Fruit fly (Drosophila melanogaster) whole organism, pupa: ENCODE measurements around the gene term.

ENCODE experiments used
- CG10348 ChIP-seq: fragments of 200-800 bp; sonication (Bioruptor generic); IDR thresholded peaks from 2 replicates; pipeline ENCODE4 v1.3.6; 2022; ENCODE audit warnings: missing biosample characterization, missing genetic modification characterization
- CG12605 ChIP-seq: fragments of 200-800 bp; sonication (Bioruptor generic); IDR thresholded peaks from 2 replicates; pipeline ENCODE4 v1.3.6; 2022; ENCODE audit warnings: missing biosample characterization, missing genetic modification characterization
- CG13204 ChIP-seq: fragments of 200-800 bp; sonication (Bioruptor generic); optimal IDR thresholded peaks from 2 replicates; lab custom pipeline; 2018; ENCODE audit warnings: missing biosample characterization, mild to moderate bottlenecking, missing genetic modification characterization, moderate library complexity
- CG14655 ChIP-seq: fragments of 200-800 bp; sonication (Bioruptor generic); optimal IDR thresholded peaks from 3 replicates; lab custom pipeline; 2017; ENCODE audit warnings: mild to moderate bottlenecking, missing biosample characterization, missing genetic modification reagents, missing genetic modification characterization
- CG15710 ChIP-seq: fragments of 200-800 bp; sonication (Bioruptor generic); optimal IDR thresholded peaks from 2 replicates; lab custom pipeline; 2018; ENCODE audit warnings: missing biosample characterization, mild to moderate bottlenecking, missing genetic modification characterization, moderate library complexity
- CG17806 ChIP-seq: fragments of 200-800 bp; sonication (Bioruptor generic); optimal IDR thresholded peaks from 2 replicates; lab custom pipeline; 2018; ENCODE audit warnings: missing biosample characterization, mild to moderate bottlenecking, missing genetic modification characterization, moderate library complexity
- CG32121 ChIP-seq: fragments of 200-800 bp; sonication (Bioruptor generic); IDR thresholded peaks from 2 replicates; pipeline ENCODE4 v1.3.6; 2022; ENCODE audit warnings: missing biosample characterization, missing genetic modification characterization
- CG34367 ChIP-seq: fragments of 200-800 bp; sonication (Bioruptor generic); optimal IDR thresholded peaks from 2 replicates; lab custom pipeline; 2018; ENCODE audit warnings: missing biosample characterization, mild to moderate bottlenecking, missing genetic modification characterization
- CG4496 ChIP-seq: fragments of 200-800 bp; sonication (Bioruptor generic); IDR thresholded peaks from 3 replicates; pipeline ENCODE4 v1.3.6; 2022; ENCODE audit warnings: missing biosample characterization, missing genetic modification characterization
- CG9948 ChIP-seq: fragments of 200-800 bp; sonication (Bioruptor generic); optimal IDR thresholded peaks from 2 replicates; lab custom pipeline; 2018; ENCODE audit warnings: missing biosample characterization, mild to moderate bottlenecking, missing genetic modification characterization, moderate library complexity
- D1 ChIP-seq: fragments of 200-800 bp; sonication (Bioruptor generic); optimal IDR thresholded peaks from 2 replicates; lab custom pipeline; 2018; ENCODE audit warnings: missing biosample characterization, mild to moderate bottlenecking, missing genetic modification characterization, moderate library complexity
- EcR ChIP-seq: fragments of 200-800 bp; sonication (Bioruptor generic); optimal IDR thresholded peaks from 3 replicates; lab custom pipeline; 2019; ENCODE audit warnings: missing biosample characterization, missing genetic modification characterization, mild to moderate bottlenecking, moderate library complexity, missing genetic modification reagents
- Ets98B ChIP-seq: fragments of 200-800 bp; sonication (Bioruptor generic); IDR thresholded peaks from 2 replicates; pipeline ENCODE4 v1.3.6; 2022; ENCODE audit warnings: missing biosample characterization, missing genetic modification characterization
- Pif1A ChIP-seq: fragments of 200-800 bp; sonication (Bioruptor generic); optimal IDR thresholded peaks from 3 replicates; lab custom pipeline; 2016; ENCODE audit warnings: missing biosample characterization, missing genetic modification characterization
- Pif1B ChIP-seq: fragments of 200-800 bp; sonication (Bioruptor generic); optimal IDR thresholded peaks from 3 replicates; lab custom pipeline; 2016; ENCODE audit warnings: missing biosample characterization, missing genetic modification characterization
- Snoo ChIP-seq: fragments of 200-800 bp; sonication (Bioruptor generic); optimal IDR thresholded peaks from 3 replicates; lab custom pipeline; 2017; ENCODE audit warnings: missing biosample characterization, mild to moderate bottlenecking, missing genetic modification characterization, inconsistent platforms
- gl ChIP-seq: fragments of 200-800 bp; sonication (Bioruptor generic); optimal IDR thresholded peaks from 2 replicates; lab custom pipeline; 2018; ENCODE audit warnings: missing biosample characterization, mild to moderate bottlenecking, missing genetic modification characterization
- rn ChIP-seq: fragments of 200-800 bp; sonication (Bioruptor generic); IDR thresholded peaks from 2 replicates; pipeline ENCODE4 v1.3.6; 2022; ENCODE audit warnings: missing biosample characterization, missing genetic modification characterization

The term gene

dm6 chr3L:18605172-18605571 lies 11.6 kb upstream of the term start, which contains the start of gene CG18233:
TSS of gene CG18233 (plus strand) at chr3L:18605472.
- TF ChIP-seq gl (no peak), CG17806 (no peak), CG12605 (GFP tag; lab: Robert Waterston, UW) (no peak), CG34367 (no peak), CG10348 (no peak), Pif1B (GFP tag; lab: Kevin White, UChicago) (no peak), D1 (tag; lab: Kevin White, UChicago) (no peak), CG4496 (GFP tag; lab: Robert Waterston, UW) (no peak), Pif1A (GFP tag; lab: Kevin White, UChicago) (no peak), Snoo (tag; lab: Kevin White, UChicago) (no peak), EcR (GFP tag; lab: Kevin White, UChicago) (no peak)

- TF ChIP-seq CG15710 (tag; lab: Kevin White, UChicago) (no peak), gl (no peak), D1 (tag; lab: Kevin White, UChicago) (no peak), rn (GFP tag; lab: Robert Waterston, UW) (no peak), CG32121 (no peak), EcR (GFP tag; lab: Kevin White, UChicago) (no peak), CG14655 (GFP tag; lab: Kevin White, UChicago) (no peak)
Observed at dm6 chr3L:18603125-18603524, 9.6 kb upstream of the term start, which contains the start of gene CG18234. TSS of gene CG18234 (plus strand) at chr3L:18603425.

DNA sequence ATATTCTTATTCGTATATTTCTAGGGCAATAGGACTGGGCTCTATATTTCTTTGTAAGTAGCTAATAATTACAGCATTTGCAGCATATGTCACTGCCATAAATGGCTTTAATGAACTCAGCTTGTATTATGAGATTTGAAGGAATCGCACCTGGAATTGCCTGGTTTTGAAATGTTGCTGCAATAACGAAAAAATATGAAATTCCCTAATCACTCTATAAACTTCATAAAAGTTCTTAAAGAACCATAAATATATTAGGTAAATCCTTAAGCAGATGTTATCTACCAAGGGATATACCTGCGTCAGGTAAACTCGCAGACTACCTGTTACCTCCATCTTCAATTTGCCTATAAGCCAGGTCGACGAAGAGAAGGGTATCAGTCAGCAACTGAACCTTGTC lies 5.2 kb downstream of the term start, which contains the start of gene CG7271:
TSS of gene CG7271 (plus strand) at position 373 of the 400 bp plus-strand sequence.
- TF ChIP-seq rn (GFP tag; lab: Robert Waterston, UW) (no peak), D1 (tag; lab: Kevin White, UChicago) (no peak), CG32121 (no peak), CG12605 (GFP tag; lab: Robert Waterston, UW) (no peak), CG34367 (no peak), CG14655 (GFP tag; lab: Kevin White, UChicago) (no peak), CG4496 (GFP tag; lab: Robert Waterston, UW) (no peak), Ets98B (no peak), Snoo (tag; lab: Kevin White, UChicago) (no peak), Pif1B (GFP tag; lab: Kevin White, UChicago) (no peak), EcR (GFP tag; lab: Kevin White, UChicago) (no peak), CG10348 (no peak), CG9948 (tag; lab: Kevin White, UChicago) (no peak), gl (no peak), CG15710 (tag; lab: Kevin White, UChicago) (no peak)

- TF ChIP-seq CG13204: no peak
- peak; percentile 59; the same call in 2 of the 3 replicates for TF ChIP-seq CG4496 (GFP tag; lab: Robert Waterston, UW)
- peak; percentile 34 for TF ChIP-seq CG14655 (GFP tag; lab: Kevin White, UChicago)
Observed at dm6 chr3L:18559958-18560357, 33.6 kb downstream of the term start, which contains the start of gene AstC-R1. TSS of gene AstC-R1 (plus strand) at chr3L:18560258.
